Worm (Caenorhabditis elegans) whole organism, dauer: ENCODE measurements around the gene fbxc-19.
"Not testable (repeated sequence)": the region's sequence is repeated elsewhere in the genome, so short reads cannot be mapped to it uniquely, and the experiment has no call there.

Experiments
- unc-62 ChIP-seq: sonication (generic microtip); optimal IDR thresholded peaks from 2 replicates; lab custom pipeline; 2017; ENCODE audit warnings: missing biosample characterization, missing genetic modification reagents, missing genetic modification characterization

Gene fbxc-19

ce11 chrII:1819944-1820570 is at the start of gene fbxc-19:
fbxc-19 (plus strand) TSS chrII:1820479.
- no peak for TF ChIP-seq unc-62

- not testable (repeated sequence) for TF ChIP-seq unc-62
These were observed 48.9 kb upstream of the fbxc-19 start, which contains the start of gene math-26 for ce11 chrII:1771347-1771746. math-26 (plus strand) TSS chrII:1771647.

ce11 chrII:1771785-1772184 is 48.5 kb upstream of the fbxc-19 start, which contains the start of gene math-3:
math-3 (plus strand) TSS chrII:1772085.
- TF ChIP-seq unc-62: no peak

- not testable (repeated sequence) for TF ChIP-seq unc-62
These were observed 45.0 kb upstream of the fbxc-19 start, which contains the start of gene F36H5.14 for ce11 chrII:1775234-1775633. F36H5.14 (plus strand) TSS chrII:1775534.

- no peak for TF ChIP-seq unc-62
These were observed 37.8 kb upstream of the fbxc-19 start, which contains the start of gene math-4 for ce11 chrII:1782474-1782873. math-4 (minus strand) TSS chrII:1782574.

ce11 chrII:1784799-1785198 is 35.5 kb upstream of the fbxc-19 start, which contains the start of gene C08F1.11:
C08F1.11 (minus strand) TSS chrII:1784899.
- no peak for TF ChIP-seq unc-62

ce11 chrII:1786209-1786608 is 34.1 kb upstream of the fbxc-19 start, which contains the start of gene C08F1.10:
C08F1.10 (minus strand) TSS chrII:1786309.
- TF ChIP-seq unc-62: no peak

- TF ChIP-seq unc-62: no peak
These were observed 33.1 kb upstream of the fbxc-19 start for ce11 chrII:1787208-1787607.

- no peak for TF ChIP-seq unc-62
These were observed 32.2 kb upstream of the fbxc-19 start, which contains the start of the genes C08F1.6 and fbxb-13 for ce11 chrII:1788087-1788486. C08F1.6 (minus strand) TSS chrII:1788187. fbxb-13 (plus strand) TSS chrII:1788277.

ce11 chrII:1806358-1806757 is 13.9 kb upstream of the fbxc-19 start, which contains the start of gene C08F1.12:
C08F1.12 (minus strand) TSS chrII:1806458.
- TF ChIP-seq unc-62: no peak

- no peak for TF ChIP-seq unc-62
These were observed 12.1 kb upstream of the fbxc-19 start, which contains the start of gene C08F1.8 for ce11 chrII:1808217-1808616. C08F1.8 (minus strand) TSS chrII:1808317.

ce11 chrII:1816053-1816452 is 4.2 kb upstream of the fbxc-19 start:
- no peak for TF ChIP-seq unc-62

ce11 chrII:1818300-1818699 is 2.0 kb upstream of the fbxc-19 start, which contains the start of gene fbxb-10:
fbxb-10 (minus strand) TSS chrII:1818400.
- no peak for TF ChIP-seq unc-62

ce11 chrII:1820774-1821173 is 495 bp downstream of the fbxc-19 start, which contains the start of gene fbxa-3:
fbxa-3 (minus strand) TSS chrII:1820874.
- TF ChIP-seq unc-62: no peak

ce11 chrII:1824329-1824728 is 4.0 kb downstream of the fbxc-19 start, which contains the start of gene math-41:
math-41 (plus strand) TSS chrII:1824629.
- not testable (repeated sequence) for TF ChIP-seq unc-62

- TF ChIP-seq unc-62: no peak
These were observed 10.0 kb downstream of the fbxc-19 start, which contains the start of gene math-40 for ce11 chrII:1830182-1830682. math-40 (plus strand) TSS chrII:1830632.

- TF ChIP-seq unc-62: no peak
These were observed 11.7 kb downstream of the fbxc-19 start, which contains the start of gene math-39 for ce11 chrII:1831883-1832388. math-39 (plus strand) TSS chrII:1832338.
